Worm (Caenorhabditis elegans): ENCODE results near the gene gcy-15.

Gene gcy-15

DNA sequence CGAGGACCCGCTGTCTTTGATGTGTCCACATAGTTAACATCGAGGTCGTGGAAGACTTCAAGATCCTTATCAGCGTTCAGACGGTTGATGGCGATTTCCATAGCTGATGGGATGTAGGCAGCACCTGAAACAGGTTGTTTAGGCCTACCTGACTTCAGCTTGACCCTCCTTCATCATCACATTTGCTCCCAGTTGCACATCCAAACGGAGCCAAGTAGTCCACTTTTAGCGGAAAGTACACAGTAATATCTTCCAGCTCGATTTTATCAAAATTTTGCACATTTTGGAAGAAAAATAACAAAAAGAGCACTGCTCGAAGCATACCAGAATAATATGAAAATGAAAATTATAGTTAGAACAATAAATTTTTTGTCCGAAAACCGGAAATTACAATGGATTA, at the start of gene gcy-15:
Gene gcy-15, minus strand, starts transcription at position 101 of the 400 bp plus-strand sequence.
- no peak for TF ChIP-seq dao-5 (tag; optimal IDR thresholded peaks at IDR 0.05)
- no peak for TF ChIP-seq him-1 (tag; optimal IDR thresholded peaks at IDR 0.05)
- TF ChIP-seq W03F9.2 (tag; optimal IDR thresholded peaks at IDR 0.05): no peak

ce11 chrII:3245836-3246235, 49.0 kb upstream of the gcy-15 start, which contains the start of gene C17F4.7:
C17F4.7 (minus strand) TSS chrII:3246015.
- TF ChIP-seq W03F9.2 (tag; optimal IDR thresholded peaks at IDR 0.05): no peak
- TF ChIP-seq him-1 (tag; optimal IDR thresholded peaks at IDR 0.05): no peak
- no peak for TF ChIP-seq dao-5 (tag; optimal IDR thresholded peaks at IDR 0.05)

DNA sequence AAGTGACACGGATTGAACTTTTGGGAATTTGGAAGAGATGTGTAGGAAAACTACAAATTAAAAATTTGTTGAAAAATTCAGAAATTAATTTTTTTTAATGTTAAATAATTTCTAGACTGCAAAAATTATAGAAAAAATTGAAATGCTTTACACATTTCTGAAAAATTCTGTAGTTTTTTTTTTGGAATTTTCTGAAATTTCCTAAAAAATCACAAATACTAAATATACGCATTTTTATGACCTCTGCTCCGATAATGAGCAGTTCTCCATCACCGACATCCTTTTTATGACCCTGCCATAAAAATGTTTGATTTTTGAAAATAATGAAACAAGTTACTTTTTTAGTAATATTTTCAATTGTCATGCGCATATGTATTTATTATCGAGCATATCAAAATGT, 47.9 kb upstream of the gcy-15 start:
- TF ChIP-seq W03F9.2 (tag; optimal IDR thresholded peaks at IDR 0.05) (no peak), dao-5 (tag; optimal IDR thresholded peaks at IDR 0.05) (no peak), him-1 (tag; optimal IDR thresholded peaks at IDR 0.05) (no peak)

- TF ChIP-seq him-1 (tag; optimal IDR thresholded peaks at IDR 0.05) (no peak), W03F9.2 (tag; optimal IDR thresholded peaks at IDR 0.05) (no peak), dao-5 (tag; optimal IDR thresholded peaks at IDR 0.05) (no peak)
Observed at ce11 chrII:3244070-3244469, 47.2 kb upstream of the gcy-15 start, which contains the start of gene C17F4.12. C17F4.12 (minus strand) TSS chrII:3244170.

ce11 chrII:3241842-3242241, 45.0 kb upstream of the gcy-15 start:
- TF ChIP-seq W03F9.2 (tag; optimal IDR thresholded peaks at IDR 0.05) (no peak), him-1 (tag; optimal IDR thresholded peaks at IDR 0.05) (no peak), dao-5 (tag; optimal IDR thresholded peaks at IDR 0.05) (no peak)

DNA sequence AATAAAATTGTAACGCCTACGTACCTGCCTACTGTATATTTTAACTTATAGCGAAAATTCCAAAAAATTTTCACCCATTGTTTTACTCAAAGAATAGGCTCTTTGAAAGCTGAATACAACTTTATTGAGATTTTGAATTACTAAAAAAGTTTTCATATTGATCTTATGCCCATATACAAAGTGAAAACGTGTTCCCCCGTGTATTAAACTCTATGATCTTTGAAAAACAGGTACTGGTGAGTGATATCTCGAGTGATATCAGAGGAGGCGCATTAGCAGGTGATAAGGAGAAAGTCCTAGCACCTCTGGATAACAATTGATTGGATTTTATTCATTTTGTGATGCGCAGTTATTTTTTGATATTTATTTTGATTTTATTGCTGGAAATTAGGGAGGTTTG, 43.3 kb upstream of the gcy-15 start, which contains the start of gene C17F4.3:
Gene C17F4.3, plus strand, starts transcription at position 301 of the 400 bp plus-strand sequence.
- TF ChIP-seq dao-5 (tag; optimal IDR thresholded peaks at IDR 0.05) (no peak), him-1 (tag; optimal IDR thresholded peaks at IDR 0.05) (no peak), W03F9.2 (tag; optimal IDR thresholded peaks at IDR 0.05) (no peak)

- TF ChIP-seq dao-5 (tag; optimal IDR thresholded peaks at IDR 0.05) (no peak), him-1 (tag; optimal IDR thresholded peaks at IDR 0.05) (no peak), W03F9.2 (tag; optimal IDR thresholded peaks at IDR 0.05) (no peak)
Observed at ce11 chrII:3237038-3237521, 40.2 kb upstream of the gcy-15 start, which contains the start of the genes srz-67 and C17F4.11. srz-67 (minus strand) TSS chrII:3237138. C17F4.11 (plus strand) TSS chrII:3237471.

DNA sequence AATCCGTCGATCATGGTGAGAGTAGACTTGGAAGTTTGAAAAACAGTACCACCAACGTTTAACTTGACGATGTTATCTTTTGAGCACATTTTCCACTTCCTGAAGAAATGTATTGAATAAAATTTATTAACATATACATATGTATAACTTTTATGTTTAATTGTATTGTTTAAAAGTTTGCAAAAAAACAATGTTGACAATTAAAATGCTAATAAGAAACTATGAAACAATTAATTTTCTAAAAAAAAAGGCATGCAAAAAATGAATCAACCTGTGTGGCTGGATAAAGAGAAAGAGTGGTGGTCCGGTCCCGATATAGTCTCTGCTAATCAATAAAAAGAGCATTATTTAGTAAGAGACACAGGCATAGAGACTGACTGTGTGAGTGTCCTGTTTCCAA, 37.9 kb upstream of the gcy-15 start, which contains the start of gene C17F4.8:
Gene C17F4.8, minus strand, starts transcription at position 101 of the 400 bp plus-strand sequence.
- no peak for TF ChIP-seq dao-5 (tag; optimal IDR thresholded peaks at IDR 0.05)
- no peak for TF ChIP-seq him-1 (tag; optimal IDR thresholded peaks at IDR 0.05)
- TF ChIP-seq W03F9.2 (tag; optimal IDR thresholded peaks at IDR 0.05): no peak

DNA sequence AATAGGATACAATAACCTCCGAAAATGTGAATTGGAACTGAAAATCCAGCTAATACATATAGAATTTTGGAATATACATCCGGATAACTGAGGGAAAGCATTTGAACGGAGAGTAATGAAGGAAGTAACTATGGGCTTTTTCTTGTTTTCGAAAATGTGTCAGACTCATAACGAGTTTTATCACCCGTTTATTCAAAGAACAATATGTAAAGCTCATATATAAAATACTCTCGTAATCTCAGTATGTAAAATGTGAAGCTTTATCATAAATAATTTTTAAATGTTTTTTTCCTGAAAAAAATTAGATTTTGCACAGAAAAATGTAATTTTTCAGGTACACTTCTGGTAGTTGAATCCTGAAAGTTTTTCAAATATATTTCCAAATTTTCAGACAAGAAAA, 33.6 kb upstream of the gcy-15 start, which contains the start of gene srh-297:
Gene srh-297, minus strand, starts transcription at position 101 of the 400 bp plus-strand sequence.
- TF ChIP-seq dao-5 (tag; optimal IDR thresholded peaks at IDR 0.05) (no peak), W03F9.2 (tag; optimal IDR thresholded peaks at IDR 0.05) (no peak), him-1 (tag; optimal IDR thresholded peaks at IDR 0.05) (no peak)

- TF ChIP-seq dao-5 (tag; optimal IDR thresholded peaks at IDR 0.05): no peak
- TF ChIP-seq him-1 (tag; optimal IDR thresholded peaks at IDR 0.05): no peak
Observed at ce11 chrII:3225780-3226179, 28.9 kb upstream of the gcy-15 start, which contains the start of gene ZC239.17. ZC239.17 (minus strand) TSS chrII:3225880.

DNA sequence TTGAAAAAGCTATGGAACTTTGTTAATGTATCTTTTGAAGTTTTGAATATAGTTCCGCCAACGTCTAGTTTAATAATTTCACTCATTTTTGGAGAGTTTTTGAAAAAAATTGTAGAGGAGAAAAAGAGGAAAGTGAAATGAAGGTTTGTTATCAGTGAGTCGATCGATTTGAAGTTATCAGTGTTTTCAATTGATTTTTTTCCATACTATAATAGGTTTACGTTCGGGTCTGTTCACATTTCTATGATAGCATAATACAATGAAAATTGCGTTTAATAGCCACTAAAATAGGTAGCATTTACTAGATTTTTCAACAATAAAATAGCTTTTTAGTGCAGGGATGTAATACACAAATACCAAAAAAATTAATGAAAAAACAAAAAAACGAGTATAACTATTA, 28.3 kb upstream of the gcy-15 start, which contains the start of gene ZC239.16:
Gene ZC239.16, minus strand, starts transcription at position 120 of the 400 bp plus-strand sequence.
- TF ChIP-seq him-1 (tag; optimal IDR thresholded peaks at IDR 0.05): no peak
- TF ChIP-seq W03F9.2 (tag; optimal IDR thresholded peaks at IDR 0.05): no peak
- TF ChIP-seq dao-5 (tag; optimal IDR thresholded peaks at IDR 0.05): no peak

ce11 chrII:3224631-3225030, 27.8 kb upstream of the gcy-15 start, which contains the start of gene ZC239.15:
ZC239.15 (minus strand) TSS chrII:3224731.
- TF ChIP-seq him-1 (tag; optimal IDR thresholded peaks at IDR 0.05) (no peak), dao-5 (tag; optimal IDR thresholded peaks at IDR 0.05) (no peak), W03F9.2 (tag; optimal IDR thresholded peaks at IDR 0.05) (no peak)

DNA sequence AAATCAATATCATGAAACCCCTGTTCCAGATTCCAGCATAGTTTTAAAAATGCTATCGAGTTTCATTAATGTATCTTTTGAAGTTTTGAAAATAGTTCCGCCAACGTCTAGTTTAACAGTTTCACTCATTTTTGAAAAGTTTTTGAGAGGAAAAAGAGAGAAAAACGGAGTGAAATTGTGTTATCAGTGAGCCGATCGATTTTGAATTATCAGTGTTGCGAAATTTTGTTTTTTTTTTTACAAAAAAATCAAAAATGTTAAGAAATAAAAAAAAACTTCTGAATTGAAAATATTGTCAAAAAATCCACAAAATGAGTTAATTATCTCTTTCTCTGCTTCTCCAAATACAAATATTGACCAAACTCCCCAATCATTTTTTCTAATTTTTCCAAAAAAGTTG, 25.8 kb upstream of the gcy-15 start, which contains the start of gene ZC239.13:
Gene ZC239.13, minus strand, starts transcription at position 154 of the 400 bp plus-strand sequence.
- TF ChIP-seq dao-5 (tag; optimal IDR thresholded peaks at IDR 0.05) (no peak), W03F9.2 (tag; optimal IDR thresholded peaks at IDR 0.05) (no peak), him-1 (tag; optimal IDR thresholded peaks at IDR 0.05) (no peak)

DNA sequence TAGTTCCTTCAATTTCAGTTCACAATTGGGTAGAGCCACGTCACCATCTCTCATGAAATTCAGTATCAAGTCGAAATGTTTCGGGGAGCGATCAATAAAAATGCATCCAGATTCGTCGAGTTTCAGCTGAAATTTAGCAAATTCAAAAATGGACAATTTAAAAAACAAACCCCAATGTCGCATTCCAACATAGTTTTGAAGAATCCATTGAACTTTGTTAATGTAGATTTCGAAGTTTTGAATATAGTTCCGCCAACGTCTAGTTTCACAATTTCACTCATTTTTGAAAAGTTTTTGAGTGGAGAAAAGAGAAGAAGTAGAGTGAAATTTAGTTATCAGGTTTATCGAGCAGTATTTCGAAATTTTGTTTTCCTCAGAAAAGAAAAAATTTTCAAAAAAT, 24.9 kb upstream of the gcy-15 start, which contains the start of gene ZC239.14:
Gene ZC239.14, minus strand, starts transcription at position 305 of the 400 bp plus-strand sequence.
- TF ChIP-seq dao-5 (tag; optimal IDR thresholded peaks at IDR 0.05) (no peak), him-1 (tag; optimal IDR thresholded peaks at IDR 0.05) (no peak), W03F9.2 (tag; optimal IDR thresholded peaks at IDR 0.05) (no peak)
